Worm (Caenorhabditis elegans) whole organism, late embryonic: ENCODE data around the gene srd-64.

ENCODE experiments used
- dve-1 ChIP-seq: sonication (generic microtip); optimal IDR thresholded peaks from 2 replicates; lab custom pipeline; 2017; ENCODE audit warnings: antibody characterized with exemption, mild to moderate bottlenecking, missing genetic modification characterization, missing compliant biosample characterization
- elt-4 ChIP-seq: sonication (generic microtip); optimal IDR thresholded peaks from 2 replicates; lab custom pipeline; 2016; ENCODE audit warnings: missing genetic modification characterization, missing compliant biosample characterization
- lin-11 ChIP-seq: fragments of 200-800 bp; sonication (Bioruptor generic); optimal IDR thresholded peaks from 2 replicates; lab custom pipeline; 2018; ENCODE audit warnings: mild to moderate bottlenecking, missing genetic modification characterization, missing compliant biosample characterization
- madf-2 ChIP-seq: sonication (generic microtip); optimal IDR thresholded peaks from 2 replicates; lab custom pipeline; 2017; ENCODE audit warnings: missing genetic modification characterization, missing compliant biosample characterization
- sdc-2 ChIP-seq: sonication (generic microtip); optimal IDR thresholded peaks from 2 replicates; lab custom pipeline; 2016; ENCODE audit warnings: missing genotype, missing genetic modification characterization, missing compliant biosample characterization
- unc-86 ChIP-seq: sonication (generic microtip); optimal IDR thresholded peaks from 2 replicates; lab custom pipeline; 2016; ENCODE audit warnings: missing genetic modification characterization, missing compliant biosample characterization

ce11 chrIII:1665373-1665772, 29.5 kb downstream of the srd-64 start:
- TF ChIP-seq lin-11 (tag; lab: Kevin White, UChicago) (no peak), madf-2 (tag; lab: Kevin White, UChicago) (no peak), dve-1 (tag; lab: Kevin White, UChicago) (no peak), sdc-2 (no peak), elt-4 (tag; lab: Kevin White, UChicago) (no peak), unc-86 (no peak)
